Fruit fly (Drosophila melanogaster) whole organism, embryonic: ENCODE data around the gene RpL13.

ENCODE experiments used
- Adf1 ChIP-seq: fragments of 200-800 bp; sonication (Bioruptor generic); IDR thresholded peaks from 2 replicates; pipeline ENCODE4 v1.3.6; 2022; ENCODE audit warnings: missing biosample characterization, missing genetic modification characterization
- Asciz ChIP-seq: fragments of 200-800 bp; sonication (Bioruptor generic); optimal IDR thresholded peaks from 2 replicates; lab custom pipeline; 2017; ENCODE audit warnings: missing biosample characterization, mild to moderate bottlenecking, missing genetic modification characterization, missing genetic modification reagents
- CG10267 ChIP-seq: fragments of 200-800 bp; sonication (Bioruptor generic); optimal IDR thresholded peaks from 2 replicates; lab custom pipeline; 2018; ENCODE audit warnings: missing biosample characterization, mild to moderate bottlenecking, missing genetic modification characterization, moderate library complexity
- CG10366 ChIP-seq: fragments of 200-800 bp; sonication (Bioruptor generic); IDR thresholded peaks from 2 replicates; pipeline ENCODE4 v1.3.6; 2022; ENCODE audit warnings: missing biosample characterization, missing genetic modification characterization
- CG10431 ChIP-seq: fragments of 200-800 bp; sonication (Bioruptor generic); optimal IDR thresholded peaks from 3 replicates; lab custom pipeline; 2018; ENCODE audit warnings: missing biosample characterization, mild to moderate bottlenecking, missing genetic modification characterization
- CG10462 ChIP-seq: fragments of 200-800 bp; sonication (Bioruptor generic); optimal IDR thresholded peaks from 2 replicates; lab custom pipeline; 2016; ENCODE audit warnings: missing biosample characterization, missing genetic modification characterization
- CG1233 ChIP-seq: fragments of 200-800 bp; sonication (Bioruptor generic); optimal IDR thresholded peaks from 4 replicates; lab custom pipeline; 2018; ENCODE audit warnings: missing biosample characterization, mild to moderate bottlenecking, missing genetic modification characterization
- CG12391 ChIP-seq: fragments of 200-800 bp; sonication (Bioruptor generic); optimal IDR thresholded peaks from 3 replicates; lab custom pipeline; 2018; ENCODE audit warnings: missing biosample characterization, mild to moderate bottlenecking, missing genetic modification characterization, moderate library complexity
- CG15269 ChIP-seq: fragments of 200-800 bp; sonication (Bioruptor generic); optimal IDR thresholded peaks from 2 replicates; lab custom pipeline; 2018; ENCODE audit warnings: missing biosample characterization, mild to moderate bottlenecking, missing genetic modification characterization, moderate library complexity
- CG16779 ChIP-seq: fragments of 200-800 bp; sonication (Bioruptor generic); IDR thresholded peaks from 2 replicates; pipeline ENCODE4 v1.3.6; 2022; ENCODE audit warnings: missing biosample characterization, missing genetic modification characterization
- CG1832 ChIP-seq: fragments of 200-800 bp; sonication (Bioruptor generic); optimal IDR thresholded peaks from 2 replicates; lab custom pipeline; 2017; ENCODE audit warnings: missing biosample characterization, mild to moderate bottlenecking, missing genetic modification characterization, inconsistent platforms
- CG2116 ChIP-seq: fragments of 200-800 bp; sonication (Bioruptor generic); optimal IDR thresholded peaks from 3 replicates; lab custom pipeline; 2018; ENCODE audit warnings: missing biosample characterization, mild to moderate bottlenecking, missing genetic modification characterization
- CG3407 ChIP-seq: fragments of 200-800 bp; sonication (Bioruptor generic); optimal IDR thresholded peaks from 2 replicates; lab custom pipeline; 2018; ENCODE audit warnings: missing biosample characterization, mild to moderate bottlenecking, missing genetic modification characterization
- CG34376 ChIP-seq: fragments of 200-800 bp; sonication (Bioruptor generic); optimal IDR thresholded peaks from 2 replicates; lab custom pipeline; 2018; ENCODE audit warnings: missing biosample characterization, mild to moderate bottlenecking, missing genetic modification characterization
- CG43689 ChIP-seq: fragments of 200-800 bp; sonication (Bioruptor generic); IDR thresholded peaks from 2 replicates; pipeline ENCODE4 v1.3.6; 2022; ENCODE audit warnings: missing biosample characterization, missing genetic modification characterization
- CG4404 ChIP-seq: fragments of 200-800 bp; sonication (Bioruptor generic); IDR thresholded peaks from 2 replicates; pipeline ENCODE4 v1.3.6; 2022; ENCODE audit warnings: missing biosample characterization, missing genetic modification characterization
- CG6175 ChIP-seq: fragments of 200-800 bp; sonication (Bioruptor generic); IDR thresholded peaks from 3 replicates; pipeline ENCODE4 v1.3.6; 2022; ENCODE audit warnings: missing biosample characterization, missing genetic modification characterization
- CG6689 ChIP-seq: fragments of 200-800 bp; sonication (Bioruptor generic); IDR thresholded peaks from 2 replicates; pipeline ENCODE4 v1.3.6; 2022; ENCODE audit warnings: missing biosample characterization, missing genetic modification characterization
- CG6854 ChIP-seq: fragments of 200-800 bp; sonication (Bioruptor generic); optimal IDR thresholded peaks from 3 replicates; lab custom pipeline; 2017; ENCODE audit warnings: missing biosample characterization, mild to moderate bottlenecking, missing genetic modification characterization
- CG7745 ChIP-seq: fragments of 200-800 bp; sonication (Bioruptor generic); optimal IDR thresholded peaks from 2 replicates; lab custom pipeline; 2018; ENCODE audit warnings: missing biosample characterization, mild to moderate bottlenecking, missing genetic modification characterization, moderate library complexity
- CoRest ChIP-seq: fragments of 200-800 bp; sonication (Bioruptor generic); optimal IDR thresholded peaks from 3 replicates; lab custom pipeline; 2018; ENCODE audit warnings: missing biosample characterization, mild to moderate bottlenecking, missing genetic modification characterization, moderate library complexity
- Dad ChIP-seq: fragments of 200-800 bp; sonication (Bioruptor generic); optimal IDR thresholded peaks from 3 replicates; lab custom pipeline; 2016; ENCODE audit warnings: missing biosample characterization, missing genetic modification characterization
- Dek ChIP-seq: fragments of 200-800 bp; sonication (Bioruptor generic); optimal IDR thresholded peaks from 3 replicates; lab custom pipeline; 2019; ENCODE audit warnings: missing biosample characterization, mild to moderate bottlenecking, missing genetic modification characterization, moderate library complexity
- Hand ChIP-seq: fragments of 200-800 bp; sonication (Bioruptor generic); optimal IDR thresholded peaks from 2 replicates; lab custom pipeline; 2017; ENCODE audit warnings: mild to moderate bottlenecking, missing biosample characterization, missing genetic modification reagents, missing genetic modification characterization
- Nf-YA ChIP-seq: fragments of 200-800 bp; sonication (Bioruptor generic); IDR thresholded peaks from 2 replicates; pipeline ENCODE4 v1.3.6; 2022; ENCODE audit warnings: missing biosample characterization, missing genetic modification characterization
- NfI ChIP-seq: fragments of 200-800 bp; sonication (Bioruptor generic); optimal IDR thresholded peaks from 3 replicates; lab custom pipeline; 2018; ENCODE audit warnings: missing biosample characterization, mild to moderate bottlenecking, missing genetic modification characterization, moderate library complexity
- Oaz ChIP-seq: fragments of 200-800 bp; sonication (Bioruptor generic); IDR thresholded peaks from 2 replicates; pipeline ENCODE4 v1.3.6; 2022; ENCODE audit warnings: missing biosample characterization, missing genetic modification characterization
- Sox102F ChIP-seq: fragments of 200-800 bp; sonication (Bioruptor generic); optimal IDR thresholded peaks from 2 replicates; lab custom pipeline; 2018; ENCODE audit warnings: missing biosample characterization, mild to moderate bottlenecking, missing genetic modification characterization, moderate library complexity
- Stat92E ChIP-seq, 3 experiments: fragments of >200 bp in 2 of 3; fragments of 200-800 bp in 1 of 3; sonication (Bioruptor generic) in 1 of 3; optimal IDR thresholded peaks; 2 replicates each; lab custom pipeline; 2017 to 2019; ENCODE audit warnings: missing biosample characterization in 3 of 3, missing genetic modification characterization in 3 of 3, mild to moderate bottlenecking in 1 of 3, moderate library complexity in 1 of 3
- TFAM ChIP-seq: fragments of 200-800 bp; sonication (Bioruptor generic); optimal IDR thresholded peaks from 2 replicates; lab custom pipeline; 2017; ENCODE audit warnings: missing biosample characterization, missing genetic modification characterization, inconsistent platforms
- croc ChIP-seq: fragments of 200-800 bp; sonication (Bioruptor generic); conservative IDR thresholded peaks from 3 replicates; pipeline ENCODE4 v1.3.6; 2022; ENCODE audit warnings: missing biosample characterization, missing genetic modification characterization
- cwo ChIP-seq: fragments of 200-800 bp; sonication (Bioruptor generic); optimal IDR thresholded peaks from 3 replicates; lab custom pipeline; 2017; ENCODE audit warnings: missing biosample characterization, missing genetic modification characterization, mild to moderate bottlenecking, moderate library complexity, missing genetic modification reagents
- dimm ChIP-seq: fragments of 200-800 bp; sonication (Bioruptor generic); IDR thresholded peaks from 2 replicates; pipeline ENCODE4 v1.3.6; 2022; ENCODE audit warnings: missing biosample characterization, missing genetic modification characterization
- hbn ChIP-seq: fragments of 200-800 bp; sonication (Bioruptor generic); IDR thresholded peaks from 2 replicates; pipeline ENCODE4 v1.3.6; 2022; ENCODE audit warnings: missing biosample characterization, missing genetic modification characterization; ENCODE audit not compliant: partially characterized antibody
- insv ChIP-seq, 2 experiments: fragments of 200-800 bp; sonication (Bioruptor generic); optimal IDR thresholded peaks; 3 replicates each; lab custom pipeline; 2016 to 2018; ENCODE audit warnings: missing biosample characterization in 2 of 2, missing genetic modification characterization in 2 of 2
- lmd ChIP-seq: fragments of 200-800 bp; sonication (Bioruptor generic); IDR thresholded peaks from 2 replicates; pipeline ENCODE4 v1.3.6; 2022; ENCODE audit warnings: missing biosample characterization, missing genetic modification characterization
- mam ChIP-seq: fragments of 200-800 bp; sonication (Bioruptor generic); optimal IDR thresholded peaks from 3 replicates; lab custom pipeline; 2016; ENCODE audit warnings: missing biosample characterization, missing genetic modification characterization
- oc ChIP-seq: fragments of 200-800 bp; sonication (Bioruptor generic); optimal IDR thresholded peaks from 2 replicates; lab custom pipeline; 2018; ENCODE audit warnings: missing biosample characterization, mild to moderate bottlenecking, missing genetic modification characterization, moderate library complexity
- peb ChIP-seq: fragments of 200-800 bp; sonication (Bioruptor generic); IDR thresholded peaks from 2 replicates; pipeline ENCODE4 v1.3.6; 2022; ENCODE audit warnings: missing biosample characterization, missing genetic modification characterization
- repo ChIP-seq: fragments of 200-800 bp; sonication (Bioruptor generic); optimal IDR thresholded peaks from 2 replicates; lab custom pipeline; 2016; ENCODE audit warnings: missing biosample characterization, missing genetic modification characterization
- seq ChIP-seq: fragments of 200-800 bp; sonication (Bioruptor generic); IDR thresholded peaks from 2 replicates; pipeline ENCODE4 v1.3.6; 2022; ENCODE audit warnings: missing biosample characterization, missing genetic modification characterization
- shn ChIP-seq: fragments of 200-800 bp; sonication (Bioruptor generic); optimal IDR thresholded peaks from 3 replicates; lab custom pipeline; 2016; ENCODE audit warnings: missing biosample characterization, missing genetic modification characterization
- sim ChIP-seq: fragments of 200-800 bp; sonication (Bioruptor generic); IDR thresholded peaks from 2 replicates; pipeline ENCODE4 v1.3.6; 2022; ENCODE audit warnings: missing biosample characterization, missing genetic modification characterization
- toy ChIP-seq: fragments of 200-800 bp; sonication (Bioruptor generic); IDR thresholded peaks from 2 replicates; pipeline ENCODE4 v1.3.6; 2022; ENCODE audit warnings: missing biosample characterization, missing genetic modification characterization
- z ChIP-seq: fragments of 200-800 bp; sonication (Bioruptor generic); IDR thresholded peaks from 3 replicates; pipeline ENCODE4 v1.3.6; 2022; ENCODE audit warnings: missing biosample characterization, missing genetic modification characterization
- zen2 ChIP-seq: fragments of 200-800 bp; sonication (Bioruptor generic); IDR thresholded peaks from 3 replicates; pipeline ENCODE4 v1.3.6; 2022; ENCODE audit warnings: missing biosample characterization, missing genetic modification characterization; ENCODE audit not compliant: partially characterized antibody
- zf30C ChIP-seq: fragments of 200-800 bp; sonication (Bioruptor generic); optimal IDR thresholded peaks from 3 replicates; lab custom pipeline; 2018; ENCODE audit warnings: missing biosample characterization, mild to moderate bottlenecking, missing genetic modification characterization

The RpL13 gene

dm6 chr2L:9918020-9918959 is 48.8 kb upstream of the RpL13 start, which contains the start of the genes CG5885 and CG4598 (continued):
- TF ChIP-seq dimm (GFP tag; lab: Robert Waterston, UW) (no peak), TFAM (GFP tag; lab: Kevin White, UChicago) (no peak), insv (GFP tag; optimal IDR thresholded peaks at IDR 0.05; lab: Kevin White, UChicago) (peak in 1 of 2 experiments; percentile 82), CG12391 (peak; percentile 82), CG16779 (0 out of 2 replicates have a peak, but pooled peaks have one; percentile 13), repo (GFP tag; lab: Kevin White, UChicago) (no peak), mam (GFP tag; lab: Kevin White, UChicago) (peak; percentile 71), CG7745 (no peak), CG1233 (GFP tag; lab: Kevin White, UChicago) (peak; percentile 0), Asciz (GFP tag; lab: Kevin White, UChicago) (peak; percentile 31), zen2 (GFP tag; lab: Robert Waterston, UW) (peak; percentile 72; the same call in 2 of the 3 replicates), lmd (peak; percentile 60; the same call in 1 of the 2 replicates), CG34376 (GFP tag; lab: Kevin White, UChicago) (peak; percentile 3), CG10431 (GFP tag; lab: Kevin White, UChicago) (peak; percentile 57), CG3407 (GFP tag; lab: Kevin White, UChicago) (peak; percentile 54), CG10366 (GFP tag; lab: Robert Waterston, UW) (peak; percentile 70), Hand (no peak), zf30C (GFP tag; lab: Kevin White, UChicago) (no peak), Stat92E (GFP tag; optimal IDR thresholded peaks at IDR 0.05; lab: Kevin White, UChicago) (peak in 1 of 3 experiments; percentile 52), Dad (no peak), CG4404 (GFP tag; lab: Robert Waterston, UW) (no peak), toy (no peak), CG6175 (GFP tag; lab: Robert Waterston, UW) (no peak), CoRest (peak; percentile 79), z (no peak), croc (0 out of 3 replicates have a peak, but pooled peaks have one; percentile 25), CG15269 (tag; lab: Kevin White, UChicago) (peak; percentile 80), CG43689 (GFP tag; lab: Robert Waterston, UW) (0 out of 2 replicates have a peak, but pooled peaks have one; percentile 10), CG10267 (tag; lab: Kevin White, UChicago) (peak; percentile 71), seq (no peak), CG2116 (GFP tag; lab: Kevin White, UChicago) (peak; percentile 90), Oaz (GFP tag; lab: Robert Waterston, UW) (0 out of 2 replicates have a peak, but pooled peaks have one; percentile 20), cwo (peak; percentile 15), peb (no peak), shn (GFP tag; lab: Kevin White, UChicago) (peak; percentile 9), Adf1 (peak; percentile 50), CG1832 (no peak), Nf-YA (GFP tag; lab: Robert Waterston, UW) (no peak), hbn (GFP tag; lab: Robert Waterston, UW) (peak; percentile 68), Dek (tag; lab: Kevin White, UChicago) (peak; percentile 76), CG10462 (peak; percentile 57), oc (tag; lab: Kevin White, UChicago) (no peak), CG6689 (GFP tag; lab: Robert Waterston, UW) (peak; percentile 43; the same call in 1 of the 2 replicates), NfI (GFP tag; lab: Kevin White, UChicago) (peak; percentile 69), Sox102F (peak; percentile 80), sim (GFP tag; lab: Robert Waterston, UW) (no peak; the same call in 1 of the 2 replicates), CG6854 (peak; percentile 35)
